Worm (Caenorhabditis elegans): ENCODE data around the gene cki-1.

cki-1 gene

ce11 chrII:7806054-7806453, 5.0 kb upstream of the cki-1 start:
- TF ChIP-seq ztf-18 (tag; optimal IDR thresholded peaks at IDR 0.05) (no peak), rpc-1 (optimal IDR thresholded peaks at IDR 0.05) (no peak), rpc-1 (tag; optimal IDR thresholded peaks at IDR 0.05) (no peak), madf-6 (GFP tag; IDR thresholded peaks at IDR 0.05) (no peak), hmg-1.2 (GFP tag; IDR thresholded peaks at IDR 0.05) (no peak), hmg-20 (GFP tag; IDR thresholded peaks at IDR 0.05) (no peak), somi-1 (GFP tag; optimal IDR thresholded peaks at IDR 0.05) (no peak), ceh-40 (GFP tag; IDR thresholded peaks at IDR 0.05) (no peak), zfh-2 (GFP tag; conservative IDR thresholded peaks at IDR 0.05) (no peak), ztf-28 (GFP tag; IDR thresholded peaks at IDR 0.05) (no peak), nhr-27 (tag; optimal IDR thresholded peaks at IDR 0.05) (no peak), ztf-22 (GFP tag; optimal IDR thresholded peaks at IDR 0.05) (no peak), attf-5 (GFP tag; optimal IDR thresholded peaks at IDR 0.05) (no peak), nfyb-1 (GFP tag; IDR thresholded peaks at IDR 0.05) (no peak), F57A8.1 (GFP tag; optimal IDR thresholded peaks at IDR 0.05) (no peak), F57C9.4 (tag; optimal IDR thresholded peaks at IDR 0.05) (no peak), Y53G8AR.9 (GFP tag; conservative IDR thresholded peaks at IDR 0.05) (no peak)

- no peak for TF ChIP-seq xnd-1 (tag; optimal IDR thresholded peaks at IDR 0.05)
- peak; percentile 77 for TF ChIP-seq efl-1 (GFP tag; optimal IDR thresholded peaks at IDR 0.05)
These were observed 4.2 kb upstream of the cki-1 start for ce11 chrII:7806872-7807271.

- TF ChIP-seq mel-28 (tag; optimal IDR thresholded peaks at IDR 0.05; ENCODE audit: borderline replicate concordance) (no peak), snpc-3.4 (tag; optimal IDR thresholded peaks at IDR 0.05) (no peak), lin-40 (tag; optimal IDR thresholded peaks at IDR 0.05) (no peak), tbp1 (GFP tag; optimal IDR thresholded peaks at IDR 0.05) (no peak)
These were observed 2.9 kb upstream of the cki-1 start for ce11 chrII:7808153-7808552.

ce11 chrII:7808950-7809349, 2.1 kb upstream of the cki-1 start:
- TF ChIP-seq F33H1.4 (GFP tag; IDR thresholded peaks at IDR 0.05) (no peak), F39B2.1 (GFP tag; IDR thresholded peaks at IDR 0.05) (no peak), lsl-1 (GFP tag; optimal IDR thresholded peaks at IDR 0.05) (no peak), F10E7.11 (tag; optimal IDR thresholded peaks at IDR 0.05) (no peak), repo-1 (tag; optimal IDR thresholded peaks at IDR 0.05) (no peak), F57C9.4 (tag; optimal IDR thresholded peaks at IDR 0.05) (no peak), F52B5.7 (tag; optimal IDR thresholded peaks at IDR 0.05) (no peak), bed-1 (GFP tag; IDR thresholded peaks at IDR 0.05) (no peak), cebp-2 (GFP tag; IDR thresholded peaks at IDR 0.05) (no peak), nhr-90 (tag; optimal IDR thresholded peaks at IDR 0.05) (no peak), F22D6.2 (tag; optimal IDR thresholded peaks at IDR 0.05) (no peak), ama-1 (optimal IDR thresholded peaks at IDR 0.05) (no peak), ama-1 (GFP tag; optimal IDR thresholded peaks at IDR 0.05) (no peak), egl-18 (GFP tag; IDR thresholded peaks at IDR 0.05) (no peak), bed-2 (GFP tag; IDR thresholded peaks at IDR 0.05) (no peak), hmg-1.2 (GFP tag; IDR thresholded peaks at IDR 0.05) (peak; percentile 87), B0019.2 (GFP tag; conservative IDR thresholded peaks at IDR 0.05) (no peak), tlf-1 (GFP tag; optimal IDR thresholded peaks at IDR 0.05) (no peak), F37B4.10 (GFP tag; IDR thresholded peaks at IDR 0.05) (no peak), mel-28 (tag; optimal IDR thresholded peaks at IDR 0.05; ENCODE audit: borderline replicate concordance) (no peak), Y53F4B.3 (GFP tag; IDR thresholded peaks at IDR 0.05) (no peak), attf-6 (GFP tag; IDR thresholded peaks at IDR 0.05) (no peak), unc-62 (GFP tag; optimal IDR thresholded peaks at IDR 0.05) (no peak), F55B11.4 (tag; optimal IDR thresholded peaks at IDR 0.05; ENCODE audit: borderline replicate concordance, insufficient read depth) (no peak), attf-3 (GFP tag; conservative IDR thresholded peaks at IDR 0.05) (no peak), B0336.3 (GFP tag; IDR thresholded peaks at IDR 0.05) (peak; percentile 59; the same call in 1 of the 2 replicates), let-526 (GFP tag; IDR thresholded peaks at IDR 0.05) (no peak)

Measured in whole organism, young adult.